Worm (Caenorhabditis elegans) whole organism, L4 larva: ENCODE measurements around the gene ZK829.3.

Experiments
- F10B5.3 ChIP-seq: sonication (generic microtip); optimal IDR thresholded peaks from 2 replicates; lab custom pipeline; 2016; ENCODE audit warnings: mild to moderate bottlenecking, missing genetic modification characterization, missing compliant biosample characterization
- F37D6.2 ChIP-seq: sonication (generic microtip); optimal IDR thresholded peaks from 2 replicates; lab custom pipeline; 2016; ENCODE audit warnings: mild to moderate bottlenecking, missing genetic modification characterization, missing compliant biosample characterization
- R02D3.7 ChIP-seq: fragments of 150-350 bp; sonication (generic microtip); optimal IDR thresholded peaks from 3 replicates; lab custom pipeline; 2014; ENCODE audit warnings: missing biosample characterization, missing genetic modification characterization
- Y48G9A.11 ChIP-seq: fragments of 200-800 bp; sonication (Bioruptor generic); IDR thresholded peaks from 2 replicates; pipeline ENCODE4 v1.3.6; 2022; ENCODE audit warnings: missing genetic modification reagents, missing genetic modification characterization, missing compliant biosample characterization
- aha-1 ChIP-seq: fragments of 150-350 bp; peaks from one replicate; lab custom pipeline; 2014; ENCODE audit warnings: missing biosample characterization, missing genetic modification characterization
- aly-2 ChIP-seq: sonication (generic microtip); optimal IDR thresholded peaks from 2 replicates; lab custom pipeline; 2018; ENCODE audit warnings: missing biosample characterization, missing genetic modification characterization
- ama-1 ChIP-seq: fragments of 150-350 bp; optimal IDR thresholded peaks from 2 replicates; lab custom pipeline; 2014; ENCODE audit warnings: inconsistent platforms, mixed read lengths
- ceh-20 ChIP-seq: fragments of 200-800 bp; sonication (Bioruptor generic); IDR thresholded peaks from 2 replicates; pipeline ENCODE4 v1.3.6; 2022; ENCODE audit warnings: missing genetic modification reagents, missing genetic modification characterization, missing compliant biosample characterization
- ceh-82 ChIP-seq: sonication (generic microtip); optimal IDR thresholded peaks from 2 replicates; lab custom pipeline; 2017; ENCODE audit warnings: missing biosample characterization, missing genetic modification characterization
- ces-1 ChIP-seq: fragments of 150-350 bp; sonication (generic microtip); optimal IDR thresholded peaks from 4 replicates; lab custom pipeline; 2014; ENCODE audit warnings: missing biosample characterization, missing genetic modification reagents, missing genetic modification characterization
- daf-12 ChIP-seq: fragments of 150-350 bp; optimal IDR thresholded peaks from 2 replicates; lab custom pipeline; 2014; ENCODE audit warnings: missing biosample characterization, missing genetic modification reagents, missing genetic modification characterization
- daf-16 ChIP-seq, 3 experiments: sonication (generic microtip); optimal IDR thresholded peaks; 2 replicates each; lab custom pipeline; 2016 to 2017; ENCODE audit warnings: missing genetic modification characterization in 3 of 3, missing genetic modification reagents in 3 of 3, mild to moderate bottlenecking in 2 of 3, missing compliant biosample characterization in 2 of 3, missing biosample characterization in 1 of 3, moderate library complexity in 1 of 3
- dmd-6 ChIP-seq: fragments of 200-800 bp; sonication (Bioruptor generic); IDR thresholded peaks from 2 replicates; pipeline ENCODE4 v1.3.6; 2022; ENCODE audit warnings: missing genetic modification reagents, missing genetic modification characterization, missing compliant biosample characterization
- dmd-9 ChIP-seq: fragments of 200-800 bp; sonication (Bioruptor generic); IDR thresholded peaks from 2 replicates; pipeline ENCODE4 v1.3.6; 2022; ENCODE audit warnings: missing genetic modification reagents, missing genetic modification characterization, missing compliant biosample characterization
- egl-27 ChIP-seq: sonication (generic microtip); optimal IDR thresholded peaks from 3 replicates; lab custom pipeline; 2017; ENCODE audit warnings: missing biosample characterization, missing genetic modification reagents, missing genetic modification characterization
- egl-43 ChIP-seq: fragments of 200-800 bp; sonication (Bioruptor generic); IDR thresholded peaks from 2 replicates; pipeline ENCODE4 v1.3.6; 2022; ENCODE audit warnings: missing genetic modification reagents, missing genetic modification characterization, missing compliant biosample characterization
- fkh-10 ChIP-seq: fragments of 150-350 bp; optimal IDR thresholded peaks from 2 replicates; lab custom pipeline; 2014; ENCODE audit warnings: missing biosample characterization, missing genetic modification reagents, missing genetic modification characterization
- fos-1 ChIP-seq: fragments of 150-350 bp; optimal IDR thresholded peaks from 2 replicates; lab custom pipeline; 2014; ENCODE audit warnings: missing biosample characterization, missing genetic modification characterization
- hmg-1.1 ChIP-seq: fragments of 200-800 bp; sonication (Bioruptor generic); IDR thresholded peaks from 2 replicates; pipeline ENCODE4 v1.3.6; 2022; ENCODE audit warnings: missing genetic modification reagents, missing genetic modification characterization, missing compliant biosample characterization
- jun-1 ChIP-seq: fragments of 150-350 bp; optimal IDR thresholded peaks from 2 replicates; lab custom pipeline; 2014; ENCODE audit warnings: missing biosample characterization, missing genetic modification reagents, missing genetic modification characterization
- lin-38 ChIP-seq: fragments of 200-800 bp; sonication (Bioruptor generic); IDR thresholded peaks from 2 replicates; pipeline ENCODE4 v1.3.6; 2022; ENCODE audit warnings: missing genetic modification reagents, missing genetic modification characterization, missing compliant biosample characterization
- lir-3 ChIP-seq: sonication (generic microtip); optimal IDR thresholded peaks from 2 replicates; lab custom pipeline; 2016; ENCODE audit warnings: mild to moderate bottlenecking, missing genetic modification characterization, missing compliant biosample characterization
- lsy-2 ChIP-seq, 2 experiments: fragments of 150-350 bp in 1 of 2; sonication (generic microtip) in 1 of 2; optimal IDR thresholded peaks; 2 replicates each; lab custom pipeline; 2014 to 2017; ENCODE audit warnings: missing biosample characterization in 2 of 2, missing genetic modification characterization in 2 of 2
- mdt-29 ChIP-seq: fragments of 200-800 bp; sonication (Bioruptor generic); IDR thresholded peaks from 2 replicates; pipeline ENCODE4 v1.3.6; 2022; ENCODE audit warnings: missing genetic modification reagents, missing genetic modification characterization, missing compliant biosample characterization
- mep-1 ChIP-seq: fragments of 150-350 bp; sonication (generic microtip); optimal IDR thresholded peaks from 3 replicates; lab custom pipeline; 2014; ENCODE audit warnings: missing biosample characterization, missing genetic modification characterization
- mxl-2 ChIP-seq: fragments of 200-800 bp; sonication (Bioruptor generic); conservative IDR thresholded peaks from 2 replicates; pipeline ENCODE4 v1.3.6; 2022; ENCODE audit warnings: missing genetic modification reagents, missing genetic modification characterization, missing compliant biosample characterization
- mxl-3 ChIP-seq: fragments of 200-800 bp; sonication (Bioruptor generic); optimal IDR thresholded peaks from 2 replicates; lab custom pipeline; 2018; ENCODE audit warnings: mild to moderate bottlenecking, missing genetic modification characterization, missing compliant biosample characterization
- nhr-10 ChIP-seq: fragments of 150-350 bp; optimal IDR thresholded peaks from 2 replicates; lab custom pipeline; 2014; ENCODE audit warnings: missing biosample characterization, missing genetic modification characterization
- nhr-102 ChIP-seq: sonication (generic microtip); optimal IDR thresholded peaks from 2 replicates; lab custom pipeline; 2016; ENCODE audit warnings: mild to moderate bottlenecking, missing genetic modification characterization, moderate library complexity, missing compliant biosample characterization
- nhr-237 ChIP-seq: sonication (generic microtip); optimal IDR thresholded peaks from 2 replicates; lab custom pipeline; 2017; ENCODE audit warnings: missing biosample characterization, missing genetic modification characterization
- nhr-25 ChIP-seq: sonication (generic microtip); optimal IDR thresholded peaks from 2 replicates; lab custom pipeline; 2017; ENCODE audit warnings: missing genetic modification characterization, mild to moderate bottlenecking, missing compliant biosample characterization, antibody characterized with exemption, moderate library complexity, borderline replicate concordance; ENCODE audit not compliant: insufficient read depth
- nhr-28 ChIP-seq: fragments of 150-350 bp; optimal IDR thresholded peaks from 2 replicates; lab custom pipeline; 2014; ENCODE audit warnings: missing biosample characterization, missing genetic modification characterization
- nhr-42 ChIP-seq: fragments of 200-800 bp; sonication (Bioruptor generic); IDR thresholded peaks from 2 replicates; pipeline ENCODE4 v1.3.6; 2022; ENCODE audit warnings: missing genetic modification characterization, missing compliant biosample characterization
- nhr-6 ChIP-seq: fragments of 150-350 bp; optimal IDR thresholded peaks from 2 replicates; lab custom pipeline; 2014; ENCODE audit warnings: missing biosample characterization, missing genetic modification characterization
- nhr-77 ChIP-seq: fragments of 150-350 bp; optimal IDR thresholded peaks from 2 replicates; lab custom pipeline; 2014; ENCODE audit warnings: missing biosample characterization, missing genetic modification characterization
- pha-4 ChIP-seq, 2 experiments: fragments of 150-350 bp in 1 of 2; fragments of 200-800 bp in 1 of 2; sonication (Bioruptor generic) in 1 of 2; IDR thresholded peaks in 1 of 2; optimal IDR thresholded peaks in 1 of 2; 2 replicates each; pipeline versions ENCODE4 v1.3.6 to Lab custom; 2014 to 2022; ENCODE audit warnings: missing genetic modification characterization in 2 of 2, missing genetic modification reagents in 2 of 2, missing biosample characterization in 1 of 2, missing compliant biosample characterization in 1 of 2
- pqm-1 ChIP-seq: sonication (generic microtip); optimal IDR thresholded peaks from 2 replicates; lab custom pipeline; 2017; ENCODE audit warnings: missing biosample characterization, missing genetic modification characterization
- saeg-2 ChIP-seq: fragments of 200-800 bp; sonication (Bioruptor generic); IDR thresholded peaks from 2 replicates; pipeline ENCODE4 v1.3.6; 2022; ENCODE audit warnings: missing genetic modification reagents, missing genetic modification characterization, missing compliant biosample characterization
- set-16 ChIP-seq: fragments of 200-800 bp; sonication (Bioruptor generic); IDR thresholded peaks from 2 replicates; pipeline ENCODE4 v1.3.6; 2022; ENCODE audit warnings: missing genetic modification reagents, missing genetic modification characterization, missing compliant biosample characterization
- spr-1 ChIP-seq: sonication (generic microtip); optimal IDR thresholded peaks from 2 replicates; lab custom pipeline; 2016; ENCODE audit warnings: mild to moderate bottlenecking, missing genetic modification characterization, missing compliant biosample characterization
- spr-3 ChIP-seq: fragments of 200-800 bp; sonication (Bioruptor generic); optimal IDR thresholded peaks from 2 replicates; lab custom pipeline; 2018; ENCODE audit warnings: mild to moderate bottlenecking, missing genetic modification characterization, missing compliant biosample characterization
- unc-62 ChIP-seq, 3 experiments: fragments of 150-350 bp in 1 of 3; sonication (generic microtip); optimal IDR thresholded peaks in 2 of 3; peaks in 1 of 3; 1 replicate in 1 of 3; 2 replicates in 2 of 3; lab custom pipeline; 2014 to 2017; ENCODE audit warnings: missing biosample characterization in 3 of 3, missing genetic modification characterization in 3 of 3, missing genetic modification reagents in 3 of 3, missing genotype in 1 of 3
- vab-7 ChIP-seq: fragments of 200-800 bp; sonication (Bioruptor generic); IDR thresholded peaks from 2 replicates; pipeline ENCODE4 v1.3.6; 2022; ENCODE audit warnings: missing genetic modification reagents, missing genetic modification characterization, missing compliant biosample characterization
- zip-11 ChIP-seq: fragments of 200-800 bp; sonication (Bioruptor generic); IDR thresholded peaks from 2 replicates; pipeline ENCODE4 v1.3.6; 2022; ENCODE audit warnings: missing genetic modification characterization, missing compliant biosample characterization

The ZK829.3 gene

ce11 chrIV:11961485-11962255 is 16.1 kb upstream of the ZK829.3 start, which contains the start of gene ZK829.7 (continued):
- TF ChIP-seq aha-1 (peak; percentile 42), nhr-77 (tag; lab: Kevin White, UChicago) (peak; percentile 13), pha-4 (GFP tag; IDR thresholded peaks at IDR 0.05; lab: Robert Waterston, UW) (peak; percentile 25; the same call in 1 of the 2 replicates), pha-4 (tag; optimal IDR thresholded peaks at IDR 0.05; lab: Kevin White, UChicago) (peak; percentile 66), fkh-10 (peak; percentile 41), spr-1 (peak; percentile 7), nhr-102 (tag; lab: Kevin White, UChicago) (peak; percentile 53), saeg-2 (GFP tag; lab: Robert Waterston, UW) (no peak), ceh-82 (no peak), lir-3 (tag; lab: Kevin White, UChicago) (no peak), Y48G9A.11 (GFP tag; lab: Robert Waterston, UW) (no peak)

- TF ChIP-seq lin-38 (GFP tag; lab: Robert Waterston, UW) (peak; percentile 43), ama-1 (peak; percentile 47), nhr-102 (tag; lab: Kevin White, UChicago) (peak; percentile 18), aha-1 (peak; percentile 36), mdt-29 (GFP tag; lab: Robert Waterston, UW) (0 out of 2 replicates have a peak, but pooled peaks have one; percentile 38), hmg-1.1 (GFP tag; lab: Robert Waterston, UW) (no peak), lsy-2 (tag; optimal IDR thresholded peaks at IDR 0.05; lab: Kevin White, UChicago) (peak in 1 of 2 experiments; percentile 1), saeg-2 (GFP tag; lab: Robert Waterston, UW) (no peak), F37D6.2 (tag; lab: Kevin White, UChicago) (no peak)
Measured at ce11 chrIV:11959573-11959972, 14.1 kb upstream of the ZK829.3 start, which contains the start of gene tgt-1. tgt-1 (minus strand) TSS chrIV:11959804.

- no peak for TF ChIP-seq vab-7 (GFP tag; lab: Robert Waterston, UW)
- TF ChIP-seq daf-12 (tag; lab: Kevin White, UChicago) = no peak
- TF ChIP-seq zip-11 (GFP tag; lab: Robert Waterston, UW) = no peak
- TF ChIP-seq spr-3 (GFP tag; lab: Kevin White, UChicago) = no peak
- TF ChIP-seq pqm-1 (tag; lab: Kevin White, UChicago) = no peak
- peak in 1 of 2 experiments; percentile 7 for TF ChIP-seq daf-16 (GFP tag; optimal IDR thresholded peaks at IDR 0.05; lab: Kevin White, UChicago)
- no peak for TF ChIP-seq daf-16 (tag; optimal IDR thresholded peaks at IDR 0.05; lab: Kevin White, UChicago)
- TF ChIP-seq jun-1 (tag; lab: Kevin White, UChicago) = no peak
- no peak for TF ChIP-seq mxl-2 (GFP tag; lab: Robert Waterston, UW)
- TF ChIP-seq nhr-28 (tag; lab: Kevin White, UChicago) = no peak
- TF ChIP-seq mep-1 (tag; lab: Kevin White, UChicago) = no peak
- TF ChIP-seq nhr-42 (GFP tag; lab: Robert Waterston, UW) = no peak
- no peak for TF ChIP-seq aly-2
- TF ChIP-seq fos-1 = no peak
- TF ChIP-seq set-16 (GFP tag; lab: Robert Waterston, UW) = no peak
- no peak for TF ChIP-seq nhr-6 (tag; lab: Kevin White, UChicago)
- no peak for TF ChIP-seq mdt-29 (GFP tag; lab: Robert Waterston, UW)
- TF ChIP-seq hmg-1.1 (GFP tag; lab: Robert Waterston, UW) = no peak
- TF ChIP-seq nhr-237 (tag; lab: Kevin White, UChicago) = no peak
- TF ChIP-seq nhr-25 = no peak
- no peak for TF ChIP-seq dmd-9 (GFP tag; lab: Robert Waterston, UW)
- TF ChIP-seq ceh-20 (GFP tag; lab: Robert Waterston, UW) = no peak
- peak; percentile 66 for TF ChIP-seq mxl-3 (GFP tag; lab: Kevin White, UChicago)
- TF ChIP-seq ces-1 (GFP tag; lab: Kevin White, UChicago) = no peak
- TF ChIP-seq nhr-77 (tag; lab: Kevin White, UChicago) = no peak
- TF ChIP-seq nhr-10 (tag; lab: Kevin White, UChicago) = no peak
- TF ChIP-seq F37D6.2 (tag; lab: Kevin White, UChicago) = no peak
- no peak for TF ChIP-seq saeg-2 (GFP tag; lab: Robert Waterston, UW)
- TF ChIP-seq aha-1 = peak; percentile 94
- TF ChIP-seq egl-43 = no peak
- TF ChIP-seq dmd-6 = peak; percentile 19; the same call in 1 of the 2 replicates
- TF ChIP-seq F10B5.3 (tag; lab: Kevin White, UChicago) = no peak
- no peak for TF ChIP-seq egl-27
- TF ChIP-seq lir-3 (tag; lab: Kevin White, UChicago) = no peak
- TF ChIP-seq unc-62 (GFP tag; optimal IDR thresholded peaks at IDR 0.05 in 1 of 2; lab: Kevin White, UChicago) = peak in 1 of 2 experiments; percentile 22
- no peak for TF ChIP-seq unc-62 (tag; optimal IDR thresholded peaks at IDR 0.05; lab: Kevin White, UChicago)
- no peak for TF ChIP-seq R02D3.7 (tag; lab: Kevin White, UChicago)
Measured at ce11 chrIV:11957074-11957473, 11.6 kb upstream of the ZK829.3 start.
